Fruit fly (Drosophila melanogaster) whole organism, prepupa: ENCODE measurements around the gene CG8064.

Source experiments
- CG16779 ChIP-seq: fragments of 200-800 bp; sonication (Bioruptor generic); optimal IDR thresholded peaks from 3 replicates; lab custom pipeline; 2017; ENCODE audit warnings: missing biosample characterization, mild to moderate bottlenecking, missing genetic modification characterization
- CG34406 ChIP-seq: fragments of 200-800 bp; sonication (Bioruptor generic); optimal IDR thresholded peaks from 3 replicates; lab custom pipeline; 2016; ENCODE audit warnings: missing biosample characterization, missing genetic modification characterization
- CG8319 ChIP-seq: fragments of 200-800 bp; sonication (Bioruptor generic); optimal IDR thresholded peaks from 3 replicates; lab custom pipeline; 2016; ENCODE audit warnings: missing biosample characterization, missing genetic modification characterization
- CG9139 ChIP-seq: fragments of 200-800 bp; sonication (Bioruptor generic); optimal IDR thresholded peaks from 3 replicates; lab custom pipeline; 2017; ENCODE audit warnings: missing biosample characterization, mild to moderate bottlenecking, missing genetic modification characterization
- pdm3 ChIP-seq: fragments of 200-800 bp; sonication (Bioruptor generic); optimal IDR thresholded peaks from 3 replicates; lab custom pipeline; 2016; ENCODE audit warnings: missing biosample characterization, missing genetic modification characterization

- TF ChIP-seq pdm3 (GFP tag; lab: Kevin White, UChicago), result no peak
- no peak for TF ChIP-seq CG9139
- no peak for TF ChIP-seq CG34406 (GFP tag; lab: Kevin White, UChicago)
- no peak for TF ChIP-seq CG8319
- TF ChIP-seq CG16779, result no peak
Observed at dm6 chr3R:18277406-18277805, 6.1 kb upstream of the CG8064 start.
